In the genomic region with DNA sequence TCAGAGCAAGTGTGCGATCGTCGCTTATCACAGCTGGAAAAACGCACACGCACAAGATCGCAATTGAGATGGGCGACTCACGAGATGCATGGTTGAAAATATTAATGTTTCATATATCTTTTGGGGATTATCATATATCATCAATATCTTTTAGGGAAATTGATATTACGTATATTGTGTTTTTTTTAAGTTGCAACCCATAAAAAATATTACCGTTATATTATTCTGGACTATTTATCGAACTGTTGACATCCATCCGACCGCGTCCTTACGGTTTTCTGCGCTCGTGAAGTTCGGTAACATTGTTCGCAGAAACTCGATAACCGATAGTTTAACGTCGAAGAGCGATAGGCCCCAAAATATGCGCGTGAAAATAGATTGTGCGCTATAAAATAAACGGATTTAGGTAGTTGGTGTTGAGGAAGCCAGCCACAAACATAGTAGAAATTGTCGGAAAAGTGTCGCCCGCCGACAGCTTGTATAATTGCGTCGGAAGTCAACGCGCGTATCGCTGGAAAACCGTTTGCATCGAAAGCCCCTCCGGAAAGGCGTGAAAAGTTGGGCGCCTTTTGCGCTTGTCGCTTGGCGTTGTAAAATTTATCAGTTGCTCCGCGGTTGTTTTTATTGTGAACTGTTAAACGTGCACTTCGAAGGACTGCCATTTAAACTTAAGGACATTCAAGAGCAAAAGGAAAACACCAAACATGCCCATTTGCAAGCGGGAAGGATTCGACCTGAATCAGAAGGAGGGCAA, we compare ENCODE assay signal across 1 fruit fly cellular context.
TF ChIP-seq lines count a peak whose summit lies in the region.

Mccc1 (minus strand) TSS at position 244 of the 754 bp plus-strand sequence.
Acf (plus strand) TSS at position 318 of the 754 bp plus-strand sequence.

TF ChIP-seq in whole organism, embryonic, 481 proteins besides CTCF, POLR2A, EP300 and RAD21 (continued from another document):
- TF ChIP-seq crc (GFP tag; optimal IDR thresholded peaks at IDR 0.05; lab: Kevin White, UChicago) (peak; percentile 33), amos (GFP tag; IDR thresholded peaks at IDR 0.05; lab: Robert Waterston, UW; ENCODE audit: partially characterized antibody) (peak; percentile 65), tgo (GFP tag; IDR thresholded peaks at IDR 0.05; lab: Robert Waterston, UW) (peak; percentile 46; the same call in 1 of the 3 replicates), CG1602 (GFP tag; optimal IDR thresholded peaks at IDR 0.05; lab: Kevin White, UChicago) (peak; percentile 17), so (GFP tag; IDR thresholded peaks at IDR 0.05; lab: Robert Waterston, UW) (0 out of 3 replicates have a peak, but pooled peaks have one; percentile 38), CG7271 (tag; optimal IDR thresholded peaks at IDR 0.05; lab: Kevin White, UChicago) (peak; percentile 12), emc (GFP tag; optimal IDR thresholded peaks at IDR 0.05; lab: Kevin White, UChicago) (no peak), az2 (GFP tag; optimal IDR thresholded peaks at IDR 0.05; lab: Kevin White, UChicago) (peak; percentile 41), Nf-YC (tag; optimal IDR thresholded peaks at IDR 0.05; lab: Kevin White, UChicago) (no peak), gem (tag; optimal IDR thresholded peaks at IDR 0.05; lab: Kevin White, UChicago) (no peak), kay (GFP tag; optimal IDR thresholded peaks at IDR 0.05; lab: Kevin White, UChicago) (peak; percentile 11), ftz-f1 (GFP tag; optimal IDR thresholded peaks at IDR 0.05; lab: Kevin White, UChicago) (peak; percentile 4), wdn (GFP tag; IDR thresholded peaks at IDR 0.05; lab: Robert Waterston, UW) (peak; percentile 45; the same call in 1 of the 2 replicates), CG11247 (GFP tag; IDR thresholded peaks at IDR 0.05; lab: Robert Waterston, UW) (0 out of 2 replicates have a peak, but pooled peaks have one; percentile 30), CG17186 (GFP tag; optimal IDR thresholded peaks at IDR 0.05; lab: Kevin White, UChicago) (peak; percentile 55), CG13287 (GFP tag; IDR thresholded peaks at IDR 0.05; lab: Robert Waterston, UW; ENCODE audit: partially characterized antibody) (peak; percentile 76), lola (GFP tag; optimal IDR thresholded peaks at IDR 0.05; lab: Kevin White, UChicago) (peak in 1 of 3 experiments; percentile 3), ci (GFP tag; IDR thresholded peaks at IDR 0.05; lab: Robert Waterston, UW) (peak; percentile 59; the same call in 2 of the 3 replicates), B-H2 (GFP tag; optimal IDR thresholded peaks at IDR 0.05; lab: Kevin White, UChicago) (no peak), CG30403 (GFP tag; optimal IDR thresholded peaks at IDR 0.05; lab: Kevin White, UChicago) (peak; percentile 65), cad (GFP tag; optimal IDR thresholded peaks at IDR 0.05; lab: Kevin White, UChicago) (no peak), bbx (GFP tag; IDR thresholded peaks at IDR 0.05; lab: Robert Waterston, UW; ENCODE audit: partially characterized antibody) (peak; percentile 63), Rfx (GFP tag; IDR thresholded peaks at IDR 0.05; lab: Robert Waterston, UW) (peak; percentile 60), Oli (tag; optimal IDR thresholded peaks at IDR 0.05; lab: Kevin White, UChicago) (no peak), Myb (GFP tag; optimal IDR thresholded peaks at IDR 0.05; lab: Kevin White, UChicago) (peak; percentile 74), al (GFP tag; IDR thresholded peaks at IDR 0.05; lab: Robert Waterston, UW) (no peak), CG2120 (GFP tag; optimal IDR thresholded peaks at IDR 0.05; lab: Kevin White, UChicago) (peak; percentile 68), Bteb2 (GFP tag; optimal IDR thresholded peaks at IDR 0.05; lab: Kevin White, UChicago) (peak; percentile 41), zfh2 (GFP tag; optimal IDR thresholded peaks at IDR 0.05; lab: Kevin White, UChicago) (peak; percentile 61), CG13624 (GFP tag; optimal IDR thresholded peaks at IDR 0.05; lab: Kevin White, UChicago) (peak; percentile 10), HLH4C (GFP tag; IDR thresholded peaks at IDR 0.05; lab: Robert Waterston, UW; ENCODE audit: partially characterized antibody) (peak; percentile 76), seq (GFP tag; IDR thresholded peaks at IDR 0.05; lab: Robert Waterston, UW) (no peak), Med (GFP tag; lab: Kevin White, UChicago) (peak; percentile 86), sob (GFP tag; IDR thresholded peaks at IDR 0.05; lab: Robert Waterston, UW) (peak; percentile 37; the same call in 1 of the 2 replicates), Hsf (GFP tag; optimal IDR thresholded peaks at IDR 0.05; lab: Kevin White, UChicago) (peak; percentile 30), ac (GFP tag; optimal IDR thresholded peaks at IDR 0.05; lab: Kevin White, UChicago) (no peak), Ptx1 (GFP tag; IDR thresholded peaks at IDR 0.05; lab: Robert Waterston, UW) (peak; percentile 51), Bgb (GFP tag; IDR thresholded peaks at IDR 0.05; lab: Robert Waterston, UW; ENCODE audit: partially characterized antibody) (peak; percentile 54; the same call in 1 of the 2 replicates), CG1603 (tag; optimal IDR thresholded peaks at IDR 0.05; lab: Kevin White, UChicago) (peak; percentile 52), tio (GFP tag; optimal IDR thresholded peaks at IDR 0.05; lab: Kevin White, UChicago) (no peak), Scr (GFP tag; IDR thresholded peaks at IDR 0.05; lab: Robert Waterston, UW; ENCODE audit: partially characterized antibody) (peak; percentile 69), CG15514 (GFP tag; optimal IDR thresholded peaks at IDR 0.05; lab: Kevin White, UChicago) (peak; percentile 89), CG7556 (GFP tag; optimal IDR thresholded peaks at IDR 0.05; lab: Kevin White, UChicago) (no peak), knrl (GFP tag; IDR thresholded peaks at IDR 0.05; lab: Robert Waterston, UW; ENCODE audit: partially characterized antibody) (peak; percentile 65; the same call in 2 of the 3 replicates), CG11560 (tag; IDR thresholded peaks at IDR 0.05; lab: Robert Waterston, UW) (no peak), oc (tag; optimal IDR thresholded peaks at IDR 0.05; lab: Kevin White, UChicago) (no peak), Lhr (GFP tag; optimal IDR thresholded peaks at IDR 0.05; lab: Kevin White, UChicago) (no peak), CG16813 (GFP tag; IDR thresholded peaks at IDR 0.05; lab: Robert Waterston, UW; ENCODE audit: partially characterized antibody) (peak; percentile 41; the same call in 1 of the 3 replicates), Trl (optimal IDR thresholded peaks at IDR 0.05; lab: Kevin White, UChicago) (no peak), Trl (GFP tag; optimal IDR thresholded peaks at IDR 0.05; lab: Kevin White, UChicago) (peak; percentile 42), E2f1 (GFP tag; IDR thresholded peaks at IDR 0.05; lab: Robert Waterston, UW) (no peak), pum (GFP tag; optimal IDR thresholded peaks at IDR 0.05; lab: Kevin White, UChicago) (peak; percentile 37), CG30020 (tag; optimal IDR thresholded peaks at IDR 0.05; lab: Kevin White, UChicago) (peak; percentile 54), lilli (GFP tag; optimal IDR thresholded peaks at IDR 0.05; lab: Kevin White, UChicago) (peak; percentile 58), Gug (GFP tag; IDR thresholded peaks at IDR 0.05; lab: Robert Waterston, UW) (0 out of 4 replicates have a peak, but pooled peaks have one; percentile 6), CG13775 (GFP tag; optimal IDR thresholded peaks at IDR 0.05; lab: Kevin White, UChicago) (peak; percentile 27), Sry-δ (GFP tag; optimal IDR thresholded peaks at IDR 0.05; lab: Kevin White, UChicago) (peak; percentile 83), da (GFP tag; optimal IDR thresholded peaks at IDR 0.05; lab: Kevin White, UChicago) (no peak), D19B (GFP tag; optimal IDR thresholded peaks at IDR 0.05; lab: Kevin White, UChicago) (no peak), ato (GFP tag; IDR thresholded peaks at IDR 0.05; lab: Robert Waterston, UW; ENCODE audit: partially characterized antibody) (peak; percentile 41; the same call in 1 of the 2 replicates), vvl (GFP tag; IDR thresholded peaks at IDR 0.05; lab: Robert Waterston, UW) (peak; percentile 14; the same call in 1 of the 2 replicates), CG17361 (GFP tag; IDR thresholded peaks at IDR 0.05; lab: Robert Waterston, UW) (peak; percentile 91; the same call in 2 of the 3 replicates), bcd (GFP tag; optimal IDR thresholded peaks at IDR 0.05; lab: Kevin White, UChicago) (no peak), mam (GFP tag; optimal IDR thresholded peaks at IDR 0.05; lab: Kevin White, UChicago) (peak; percentile 60), pros (GFP tag; optimal IDR thresholded peaks at IDR 0.05; lab: Kevin White, UChicago) (no peak), shn (GFP tag; optimal IDR thresholded peaks at IDR 0.05; lab: Kevin White, UChicago) (no peak), CG4617 (GFP tag; optimal IDR thresholded peaks at IDR 0.05; lab: Kevin White, UChicago; ENCODE audit: borderline replicate concordance) (no peak), HmgZ (tag; optimal IDR thresholded peaks at IDR 0.05; lab: Kevin White, UChicago) (peak; percentile 47)
